Worm (Caenorhabditis elegans): Measurements from ENCODE around the gene F56H9.6.

The F56H9.6 gene

ce11 chrV:12599110-12599509, 30.5 kb downstream of the F56H9.6 start, which contains the start of the genes C14C10.10 and ril-2:
TSS of gene C14C10.10 (minus strand) at chrV:12599128.
TSS of gene ril-2 (minus strand) at chrV:12599157.
- no peak for TF ChIP-seq ceh-19 (GFP tag; optimal IDR thresholded peaks at IDR 0.05)
- no peak for TF ChIP-seq unc-3 (GFP tag; conservative IDR thresholded peaks at IDR 0.05)
- TF ChIP-seq unc-3 (tag; optimal IDR thresholded peaks at IDR 0.05) = no peak
- TF ChIP-seq pat-9 (tag; optimal IDR thresholded peaks at IDR 0.05) = no peak
- TF ChIP-seq ceh-6 (GFP tag; optimal IDR thresholded peaks at IDR 0.05) = no peak

ce11 chrV:12596795-12597194, 32.8 kb downstream of the F56H9.6 start:
- TF ChIP-seq ets-4 (tag; optimal IDR thresholded peaks at IDR 0.05) (no peak), ceh-45 (GFP tag; IDR thresholded peaks at IDR 0.05) (no peak), unc-86 (tag; optimal IDR thresholded peaks at IDR 0.05) (peak; percentile 37), T23F11.4 (GFP tag; optimal IDR thresholded peaks at IDR 0.05) (no peak), fkh-6 (tag; optimal IDR thresholded peaks at IDR 0.05) (peak; percentile 53), elt-4 (tag; optimal IDR thresholded peaks at IDR 0.05) (no peak), sox-4 (tag; optimal IDR thresholded peaks at IDR 0.05) (peak; percentile 64), ceh-34 (tag; optimal IDR thresholded peaks at IDR 0.05) (peak; percentile 78), ceh-18 (tag; optimal IDR thresholded peaks at IDR 0.05) (peak; percentile 56), hlh-15 (tag; optimal IDR thresholded peaks at IDR 0.05) (peak; percentile 33), pqm-1 (tag; optimal IDR thresholded peaks at IDR 0.05) (no peak), pat-9 (tag; optimal IDR thresholded peaks at IDR 0.05) (peak; percentile 42), ahr-1 (tag; optimal IDR thresholded peaks at IDR 0.05) (no peak), pha-2 (tag; optimal IDR thresholded peaks at IDR 0.05) (peak; percentile 72), ceh-24 (tag; optimal IDR thresholded peaks at IDR 0.05) (no peak), ceh-30 (tag; optimal IDR thresholded peaks at IDR 0.05) (no peak), nfya-1 (tag; optimal IDR thresholded peaks at IDR 0.05) (peak; percentile 49), K02D7.2 (tag; optimal IDR thresholded peaks at IDR 0.05) (peak; percentile 40), ceh-14 (tag; optimal IDR thresholded peaks at IDR 0.05) (peak; percentile 68), tbx-7 (tag; optimal IDR thresholded peaks at IDR 0.05) (peak; percentile 38), ceh-19 (GFP tag; optimal IDR thresholded peaks at IDR 0.05) (peak; percentile 54), che-1 (tag; optimal IDR thresholded peaks at IDR 0.05) (peak; percentile 66), ceh-31 (tag; optimal IDR thresholded peaks at IDR 0.05) (peak; percentile 54), eyg-1 (tag; optimal IDR thresholded peaks at IDR 0.05) (peak; percentile 60), tbx-2 (tag; optimal IDR thresholded peaks at IDR 0.05) (peak; percentile 55), ztf-16 (tag; optimal IDR thresholded peaks at IDR 0.05) (peak; percentile 65), odd-2 (tag; optimal IDR thresholded peaks at IDR 0.05) (peak; percentile 37), lin-11 (tag; optimal IDR thresholded peaks at IDR 0.05) (peak; percentile 54), pag-3 (tag; optimal IDR thresholded peaks at IDR 0.05; ENCODE audit: borderline replicate concordance) (no peak), C38D4.7 (GFP tag; optimal IDR thresholded peaks at IDR 0.05) (peak; percentile 35), F13H6.1 (tag; optimal IDR thresholded peaks at IDR 0.05) (peak; percentile 29), lim-6 (tag; optimal IDR thresholded peaks at IDR 0.05) (no peak), sdc-2 (tag; optimal IDR thresholded peaks at IDR 0.05) (peak; percentile 28), madf-2 (tag; optimal IDR thresholded peaks at IDR 0.05) (peak; percentile 24), mec-3 (tag; optimal IDR thresholded peaks at IDR 0.05; ENCODE audit: borderline replicate concordance) (no peak), hlh-6 (tag; optimal IDR thresholded peaks at IDR 0.05) (peak; percentile 82), rnt-1 (tag; optimal IDR thresholded peaks at IDR 0.05) (peak; percentile 64), hlh-30 (tag; optimal IDR thresholded peaks at IDR 0.05; ENCODE audit: insufficient read depth) (no peak), unc-3 (GFP tag; conservative IDR thresholded peaks at IDR 0.05) (peak; percentile 38; the same call in 1 of the 2 replicates), unc-3 (tag; optimal IDR thresholded peaks at IDR 0.05) (peak; percentile 2), ceh-2 (tag; optimal IDR thresholded peaks at IDR 0.05) (peak; percentile 72), ceh-6 (GFP tag; optimal IDR thresholded peaks at IDR 0.05) (peak; percentile 63), zip-5 (tag; optimal IDR thresholded peaks at IDR 0.05) (peak; percentile 48), unc-42 (tag; optimal IDR thresholded peaks at IDR 0.05) (no peak), C08G9.2 (tag; optimal IDR thresholded peaks at IDR 0.05) (peak; percentile 67), fkh-10 (GFP tag; optimal IDR thresholded peaks at IDR 0.05) (no peak), pax-1 (tag; optimal IDR thresholded peaks at IDR 0.05) (no peak), Y22D7AL.16 (tag; optimal IDR thresholded peaks at IDR 0.05) (peak; percentile 40), dmd-4 (tag; optimal IDR thresholded peaks at IDR 0.05; ENCODE audit: borderline replicate concordance) (no peak), dve-1 (tag; optimal IDR thresholded peaks at IDR 0.05) (peak; percentile 52)
